Worm (Caenorhabditis elegans): ENCODE results near the gene K01D12.9.

K01D12.9 gene

ce11 chrV:12408996-12409395 lies 4.6 kb upstream of the K01D12.9 start:
- TF ChIP-seq snu-23 (GFP tag; optimal IDR thresholded peaks at IDR 0.05) (peak; percentile 37), ceh-82 (tag; optimal IDR thresholded peaks at IDR 0.05) (peak in 1 of 3 experiments; percentile 12), vab-15 (tag; optimal IDR thresholded peaks at IDR 0.05) (no peak), nhr-71 (tag; optimal IDR thresholded peaks at IDR 0.05) (peak; percentile 17), lin-35 (GFP tag; optimal IDR thresholded peaks at IDR 0.05) (peak in 1 of 2 experiments; percentile 3), xbp-1 (tag; optimal IDR thresholded peaks at IDR 0.05) (peak; percentile 62), pax-3 (tag; optimal IDR thresholded peaks at IDR 0.05) (no peak), nhr-77 (tag; optimal IDR thresholded peaks at IDR 0.05) (no peak), ceh-63 (GFP tag; optimal IDR thresholded peaks at IDR 0.05) (no peak), lin-39 (tag; optimal IDR thresholded peaks at IDR 0.05) (no peak), blmp-1 (tag; optimal IDR thresholded peaks at IDR 0.05) (peak; percentile 48), skn-1 (tag; optimal IDR thresholded peaks at IDR 0.05) (peak; percentile 85), egl-27 (tag; optimal IDR thresholded peaks at IDR 0.05) (no peak), lin-14 (GFP tag; optimal IDR thresholded peaks at IDR 0.05) (peak; percentile 72), nhr-28 (tag; optimal IDR thresholded peaks at IDR 0.05) (peak; percentile 17), elt-3 (tag; optimal IDR thresholded peaks at IDR 0.05) (peak in 1 of 6 experiments; percentile 0), nhr-76 (tag; optimal IDR thresholded peaks at IDR 0.05) (no peak), Y116A8C.19 (tag; optimal IDR thresholded peaks at IDR 0.05; ENCODE audit: borderline replicate concordance) (no peak), nhr-85 (tag) (peak; percentile 66), unc-86 (tag; optimal IDR thresholded peaks at IDR 0.05) (no peak), nhr-20 (tag; optimal IDR thresholded peaks at IDR 0.05) (peak; percentile 45), efl-1 (optimal IDR thresholded peaks at IDR 0.05) (peak in 1 of 2 experiments; percentile 34), efl-1 (GFP tag; optimal IDR thresholded peaks at IDR 0.05 in 1 of 2) (no peak)

- TF ChIP-seq sup-37 (GFP tag; optimal IDR thresholded peaks at IDR 0.05) (no peak), lin-15B (tag; optimal IDR thresholded peaks at IDR 0.05) (no peak), sptf-1 (tag; optimal IDR thresholded peaks at IDR 0.05) (no peak), fkh-10 (GFP tag; optimal IDR thresholded peaks at IDR 0.05) (no peak), nhr-47 (tag; optimal IDR thresholded peaks at IDR 0.05) (no peak), lin-35 (GFP tag; optimal IDR thresholded peaks at IDR 0.05) (no peak), C04F5.9 (tag; optimal IDR thresholded peaks at IDR 0.05) (no peak), unc-30 (tag; optimal IDR thresholded peaks at IDR 0.05) (no peak), zip-4 (GFP tag; optimal IDR thresholded peaks at IDR 0.05) (no peak), nhr-20 (tag; optimal IDR thresholded peaks at IDR 0.05) (no peak)
Measured at ce11 chrV:12408525-12408924, 4.1 kb upstream of the K01D12.9 start, which contains the start of gene cdr-4. Gene cdr-4 (minus strand): TSS chrV:12408625.

- no peak for TF ChIP-seq ceh-90 (tag; optimal IDR thresholded peaks at IDR 0.05)
- TF ChIP-seq nhr-12 (tag; optimal IDR thresholded peaks at IDR 0.05) = no peak
- TF ChIP-seq dsc-1 (tag; optimal IDR thresholded peaks at IDR 0.05) = no peak
- no peak for TF ChIP-seq grh-1 (GFP tag; IDR thresholded peaks at IDR 0.05)
- no peak for TF ChIP-seq mab-9 (GFP tag; IDR thresholded peaks at IDR 0.05)
Measured at ce11 chrV:12406514-12406913, 2.1 kb upstream of the K01D12.9 start.

ce11 chrV:12405929-12406328 lies 1.5 kb upstream of the K01D12.9 start, which contains the start of gene K01D12.10:
Gene K01D12.10 (plus strand): TSS chrV:12406229.
- no peak for TF ChIP-seq ztf-4 (tag; optimal IDR thresholded peaks at IDR 0.05)
- TF ChIP-seq pax-3 (tag; optimal IDR thresholded peaks at IDR 0.05) = no peak
- no peak for TF ChIP-seq tbx-2 (tag; optimal IDR thresholded peaks at IDR 0.05)
- TF ChIP-seq fos-1 (tag; optimal IDR thresholded peaks at IDR 0.05) = no peak
- no peak for TF ChIP-seq zag-1 (tag; optimal IDR thresholded peaks at IDR 0.05)
- no peak for TF ChIP-seq mab-9 (GFP tag; IDR thresholded peaks at IDR 0.05)
- TF ChIP-seq nhr-76 (tag; optimal IDR thresholded peaks at IDR 0.05) = no peak
- TF ChIP-seq sup-37 (GFP tag; optimal IDR thresholded peaks at IDR 0.05) = no peak
- no peak for TF ChIP-seq jun-1 (tag; optimal IDR thresholded peaks at IDR 0.05)
- no peak for TF ChIP-seq swsn-7 (tag; optimal IDR thresholded peaks at IDR 0.05)
